Fruit fly (Drosophila melanogaster): ENCODE measurements around the gene CG4364.

CG4364 gene

DNA sequence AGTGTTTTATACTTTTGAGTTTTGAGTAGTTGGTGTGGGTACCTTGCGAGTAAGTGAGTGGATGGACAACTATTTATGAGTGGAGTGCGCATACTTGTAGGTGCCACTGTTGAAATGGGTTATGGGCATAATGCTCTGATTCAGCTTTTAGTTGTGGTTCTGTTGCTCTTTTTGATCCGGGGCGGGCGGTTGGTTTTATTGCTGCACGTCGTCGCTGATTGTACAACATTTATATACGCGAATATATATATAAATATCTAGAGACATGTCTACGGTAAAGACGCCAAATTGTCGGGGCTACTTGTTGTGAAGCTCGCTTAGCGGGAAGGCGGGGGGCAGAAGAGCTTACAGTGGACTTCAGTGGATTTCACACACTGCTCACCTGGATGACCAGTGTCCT lies 27.0 kb downstream of the CG4364 start:
- TF ChIP-seq Dll (optimal IDR thresholded peaks at IDR 0.05) (no peak), psq (optimal IDR thresholded peaks at IDR 0.05) (no peak), EcR (GFP tag; optimal IDR thresholded peaks at IDR 0.05) (no peak), CG8478 (optimal IDR thresholded peaks at IDR 0.05) (no peak), pan (optimal IDR thresholded peaks at IDR 0.05) (no peak), usp (GFP tag; optimal IDR thresholded peaks at IDR 0.05) (no peak)

DNA sequence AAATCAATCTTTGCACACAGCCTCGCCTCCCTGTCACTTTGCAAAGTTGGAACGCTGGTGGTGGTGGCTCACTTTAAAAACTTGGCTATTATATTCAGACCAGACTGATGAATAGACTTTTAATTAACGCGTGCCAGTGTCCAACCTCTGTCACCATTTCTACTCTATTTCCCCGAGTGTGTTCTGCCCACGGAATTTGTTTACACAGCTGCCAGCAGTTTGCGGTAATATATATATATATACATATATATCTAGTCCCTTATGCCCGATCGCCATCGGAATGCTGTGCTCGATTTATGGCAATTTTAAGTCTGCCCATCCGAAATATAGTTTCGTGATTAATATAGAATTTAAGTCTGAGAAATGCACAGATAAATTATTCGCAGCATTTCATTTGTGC lies 31.3 kb downstream of the CG4364 start:
- TF ChIP-seq psq (optimal IDR thresholded peaks at IDR 0.05), result no peak
- no peak for TF ChIP-seq CG8478 (optimal IDR thresholded peaks at IDR 0.05)
- TF ChIP-seq Dll (optimal IDR thresholded peaks at IDR 0.05), result no peak
- no peak for TF ChIP-seq usp (GFP tag; optimal IDR thresholded peaks at IDR 0.05)
- no peak for TF ChIP-seq pan (optimal IDR thresholded peaks at IDR 0.05)
- TF ChIP-seq EcR (GFP tag; optimal IDR thresholded peaks at IDR 0.05), result no peak

dm6 chr2L:9677101-9677500 lies 34.0 kb downstream of the CG4364 start:
- TF ChIP-seq psq (optimal IDR thresholded peaks at IDR 0.05) (no peak), CG8478 (optimal IDR thresholded peaks at IDR 0.05) (no peak), Dll (optimal IDR thresholded peaks at IDR 0.05) (no peak), EcR (GFP tag; optimal IDR thresholded peaks at IDR 0.05) (no peak), usp (GFP tag; optimal IDR thresholded peaks at IDR 0.05) (no peak), pan (optimal IDR thresholded peaks at IDR 0.05) (no peak)

dm6 chr2L:9673235-9673634 lies 37.8 kb downstream of the CG4364 start:
- TF ChIP-seq pan (optimal IDR thresholded peaks at IDR 0.05) (no peak), Dll (optimal IDR thresholded peaks at IDR 0.05) (no peak), CG8478 (optimal IDR thresholded peaks at IDR 0.05) (no peak), EcR (GFP tag; optimal IDR thresholded peaks at IDR 0.05) (no peak), usp (GFP tag; optimal IDR thresholded peaks at IDR 0.05) (no peak), psq (optimal IDR thresholded peaks at IDR 0.05) (no peak)

DNA sequence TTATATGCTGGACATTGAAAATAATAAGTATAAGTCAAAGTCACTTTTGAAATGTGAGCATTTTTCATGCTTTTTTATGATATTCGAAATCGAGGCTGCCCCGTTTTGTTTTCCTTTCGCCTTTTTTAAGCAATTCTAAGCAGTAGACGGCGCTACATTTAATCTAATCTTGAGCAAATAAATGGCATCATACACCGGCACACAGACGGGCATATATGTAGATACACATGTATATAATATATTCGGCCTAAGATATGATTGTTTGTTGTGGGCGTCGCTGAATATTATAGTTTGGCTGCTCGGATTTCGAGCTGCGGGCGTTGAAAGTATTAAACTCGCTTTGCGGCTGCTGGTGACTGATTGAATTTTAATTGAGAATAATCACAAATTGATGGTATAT lies 38.8 kb downstream of the CG4364 start:
- TF ChIP-seq Dll (optimal IDR thresholded peaks at IDR 0.05) (no peak), pan (optimal IDR thresholded peaks at IDR 0.05) (no peak), EcR (GFP tag; optimal IDR thresholded peaks at IDR 0.05) (no peak), usp (GFP tag; optimal IDR thresholded peaks at IDR 0.05) (no peak), psq (optimal IDR thresholded peaks at IDR 0.05) (no peak), CG8478 (optimal IDR thresholded peaks at IDR 0.05) (no peak)

dm6 chr2L:9670909-9671422 lies 40.1 kb downstream of the CG4364 start:
- TF ChIP-seq CG8478 (optimal IDR thresholded peaks at IDR 0.05) (no peak), Dll (optimal IDR thresholded peaks at IDR 0.05) (no peak), pan (optimal IDR thresholded peaks at IDR 0.05) (no peak), psq (optimal IDR thresholded peaks at IDR 0.05) (no peak)

- TF ChIP-seq pan (optimal IDR thresholded peaks at IDR 0.05) (no peak), psq (optimal IDR thresholded peaks at IDR 0.05) (no peak), EcR (GFP tag; optimal IDR thresholded peaks at IDR 0.05) (no peak), usp (GFP tag; optimal IDR thresholded peaks at IDR 0.05) (no peak), Dll (optimal IDR thresholded peaks at IDR 0.05) (no peak), CG8478 (optimal IDR thresholded peaks at IDR 0.05) (no peak)
Observed at dm6 chr2L:9669354-9669753, 41.7 kb downstream of the CG4364 start.

- TF ChIP-seq usp (GFP tag; optimal IDR thresholded peaks at IDR 0.05) (no peak), Dll (optimal IDR thresholded peaks at IDR 0.05) (no peak), EcR (GFP tag; optimal IDR thresholded peaks at IDR 0.05) (no peak), CG8478 (optimal IDR thresholded peaks at IDR 0.05) (no peak), psq (optimal IDR thresholded peaks at IDR 0.05) (no peak), pan (optimal IDR thresholded peaks at IDR 0.05) (no peak)
Observed at dm6 chr2L:9662977-9663376, 48.1 kb downstream of the CG4364 start.

- TF ChIP-seq CG8478 (optimal IDR thresholded peaks at IDR 0.05) (no peak), pan (optimal IDR thresholded peaks at IDR 0.05) (no peak), EcR (GFP tag; optimal IDR thresholded peaks at IDR 0.05) (no peak), Dll (optimal IDR thresholded peaks at IDR 0.05) (no peak), psq (optimal IDR thresholded peaks at IDR 0.05) (no peak), usp (GFP tag; optimal IDR thresholded peaks at IDR 0.05) (no peak)
Observed at dm6 chr2L:9660516-9660920, 50.6 kb downstream of the CG4364 start.

All from whole organism.